Fruit fly (Drosophila melanogaster): Measurements from ENCODE around the gene Idgf3.

- no peak for TF ChIP-seq CG16779 (tag; optimal IDR thresholded peaks at IDR 0.05)
- no peak for TF ChIP-seq Lpt (GFP tag; optimal IDR thresholded peaks at IDR 0.05)
- TF ChIP-seq CG6854 (GFP tag; optimal IDR thresholded peaks at IDR 0.05) = no peak
- TF ChIP-seq salr (GFP tag; optimal IDR thresholded peaks at IDR 0.05) = no peak
- TF ChIP-seq CG7368 (GFP tag; optimal IDR thresholded peaks at IDR 0.05) = no peak
- no peak for TF ChIP-seq CG11902 (GFP tag; optimal IDR thresholded peaks at IDR 0.05)
- no peak for TF ChIP-seq CG3919 (GFP tag; optimal IDR thresholded peaks at IDR 0.05)
- TF ChIP-seq eg (GFP tag; IDR thresholded peaks at IDR 0.05) = no peak
- TF ChIP-seq Eip75B (GFP tag; optimal IDR thresholded peaks at IDR 0.05) = no peak
- TF ChIP-seq achi (GFP tag; optimal IDR thresholded peaks at IDR 0.05) = no peak
- no peak for TF ChIP-seq net (GFP tag; optimal IDR thresholded peaks at IDR 0.05)
Observed at dm6 chr2L:16446975-16447509, 3.7 kb upstream of the Idgf3 start, which contains the start of gene Idgf2.

All from whole organism, prepupa.